Fruit fly (Drosophila melanogaster): ENCODE data around the gene qless.

- TF ChIP-seq insv (optimal IDR thresholded peaks at IDR 0.05) (no peak), psq (optimal IDR thresholded peaks at IDR 0.05) (no peak), Sin3A (optimal IDR thresholded peaks at IDR 0.05) (no peak), h (optimal IDR thresholded peaks at IDR 0.05) (no peak), Myc (optimal IDR thresholded peaks at IDR 0.05) (no peak), ttk (optimal IDR thresholded peaks at IDR 0.05) (no peak)
Measured at dm6 chr3R:31241109-31241508, 11.3 kb downstream of the qless start.
